Fruit fly (Drosophila melanogaster) whole organism, pupa: ENCODE data around the gene LanB1.
A peak's percentile ranks its signal among the peaks of the same experiment; 100 is the strongest.

Experiments
- CG10348 ChIP-seq: fragments of 200-800 bp; sonication (Bioruptor generic); IDR thresholded peaks from 2 replicates; pipeline ENCODE4 v1.3.6; 2022; ENCODE audit warnings: missing biosample characterization, missing genetic modification characterization
- CG12605 ChIP-seq: fragments of 200-800 bp; sonication (Bioruptor generic); IDR thresholded peaks from 2 replicates; pipeline ENCODE4 v1.3.6; 2022; ENCODE audit warnings: missing biosample characterization, missing genetic modification characterization
- CG13204 ChIP-seq: fragments of 200-800 bp; sonication (Bioruptor generic); optimal IDR thresholded peaks from 2 replicates; lab custom pipeline; 2018; ENCODE audit warnings: missing biosample characterization, mild to moderate bottlenecking, missing genetic modification characterization, moderate library complexity
- CG14655 ChIP-seq: fragments of 200-800 bp; sonication (Bioruptor generic); optimal IDR thresholded peaks from 3 replicates; lab custom pipeline; 2017; ENCODE audit warnings: mild to moderate bottlenecking, missing biosample characterization, missing genetic modification reagents, missing genetic modification characterization
- CG15710 ChIP-seq: fragments of 200-800 bp; sonication (Bioruptor generic); optimal IDR thresholded peaks from 2 replicates; lab custom pipeline; 2018; ENCODE audit warnings: missing biosample characterization, mild to moderate bottlenecking, missing genetic modification characterization, moderate library complexity
- CG17806 ChIP-seq: fragments of 200-800 bp; sonication (Bioruptor generic); optimal IDR thresholded peaks from 2 replicates; lab custom pipeline; 2018; ENCODE audit warnings: missing biosample characterization, mild to moderate bottlenecking, missing genetic modification characterization, moderate library complexity
- CG32121 ChIP-seq: fragments of 200-800 bp; sonication (Bioruptor generic); IDR thresholded peaks from 2 replicates; pipeline ENCODE4 v1.3.6; 2022; ENCODE audit warnings: missing biosample characterization, missing genetic modification characterization
- CG34367 ChIP-seq: fragments of 200-800 bp; sonication (Bioruptor generic); optimal IDR thresholded peaks from 2 replicates; lab custom pipeline; 2018; ENCODE audit warnings: missing biosample characterization, mild to moderate bottlenecking, missing genetic modification characterization
- CG4496 ChIP-seq: fragments of 200-800 bp; sonication (Bioruptor generic); IDR thresholded peaks from 3 replicates; pipeline ENCODE4 v1.3.6; 2022; ENCODE audit warnings: missing biosample characterization, missing genetic modification characterization
- CG8159 ChIP-seq: fragments of 200-800 bp; sonication (Bioruptor generic); optimal IDR thresholded peaks from 3 replicates; lab custom pipeline; 2018; ENCODE audit warnings: missing biosample characterization, mild to moderate bottlenecking, missing genetic modification characterization, moderate library complexity
- CG8301 ChIP-seq: fragments of 200-800 bp; sonication (Bioruptor generic); optimal IDR thresholded peaks from 2 replicates; lab custom pipeline; 2018; ENCODE audit warnings: missing biosample characterization, mild to moderate bottlenecking, missing genetic modification characterization
- CG9948 ChIP-seq: fragments of 200-800 bp; sonication (Bioruptor generic); optimal IDR thresholded peaks from 2 replicates; lab custom pipeline; 2018; ENCODE audit warnings: missing biosample characterization, mild to moderate bottlenecking, missing genetic modification characterization, moderate library complexity
- D1 ChIP-seq: fragments of 200-800 bp; sonication (Bioruptor generic); optimal IDR thresholded peaks from 2 replicates; lab custom pipeline; 2018; ENCODE audit warnings: missing biosample characterization, mild to moderate bottlenecking, missing genetic modification characterization, moderate library complexity
- EcR ChIP-seq: fragments of 200-800 bp; sonication (Bioruptor generic); optimal IDR thresholded peaks from 3 replicates; lab custom pipeline; 2019; ENCODE audit warnings: missing biosample characterization, missing genetic modification characterization, mild to moderate bottlenecking, moderate library complexity, missing genetic modification reagents
- Ets98B ChIP-seq: fragments of 200-800 bp; sonication (Bioruptor generic); IDR thresholded peaks from 2 replicates; pipeline ENCODE4 v1.3.6; 2022; ENCODE audit warnings: missing biosample characterization, missing genetic modification characterization
- Pif1A ChIP-seq: fragments of 200-800 bp; sonication (Bioruptor generic); optimal IDR thresholded peaks from 3 replicates; lab custom pipeline; 2016; ENCODE audit warnings: missing biosample characterization, missing genetic modification characterization
- Pif1B ChIP-seq: fragments of 200-800 bp; sonication (Bioruptor generic); optimal IDR thresholded peaks from 3 replicates; lab custom pipeline; 2016; ENCODE audit warnings: missing biosample characterization, missing genetic modification characterization
- Snoo ChIP-seq: fragments of 200-800 bp; sonication (Bioruptor generic); optimal IDR thresholded peaks from 3 replicates; lab custom pipeline; 2017; ENCODE audit warnings: missing biosample characterization, mild to moderate bottlenecking, missing genetic modification characterization, inconsistent platforms
- fd96Ca ChIP-seq: fragments of 200-800 bp; sonication (Bioruptor generic); IDR thresholded peaks from 3 replicates; pipeline ENCODE4 v1.3.6; 2022; ENCODE audit warnings: missing biosample characterization, missing genetic modification characterization
- gl ChIP-seq: fragments of 200-800 bp; sonication (Bioruptor generic); optimal IDR thresholded peaks from 2 replicates; lab custom pipeline; 2018; ENCODE audit warnings: missing biosample characterization, mild to moderate bottlenecking, missing genetic modification characterization
- rn ChIP-seq: fragments of 200-800 bp; sonication (Bioruptor generic); IDR thresholded peaks from 2 replicates; pipeline ENCODE4 v1.3.6; 2022; ENCODE audit warnings: missing biosample characterization, missing genetic modification characterization

LanB1 gene

DNA sequence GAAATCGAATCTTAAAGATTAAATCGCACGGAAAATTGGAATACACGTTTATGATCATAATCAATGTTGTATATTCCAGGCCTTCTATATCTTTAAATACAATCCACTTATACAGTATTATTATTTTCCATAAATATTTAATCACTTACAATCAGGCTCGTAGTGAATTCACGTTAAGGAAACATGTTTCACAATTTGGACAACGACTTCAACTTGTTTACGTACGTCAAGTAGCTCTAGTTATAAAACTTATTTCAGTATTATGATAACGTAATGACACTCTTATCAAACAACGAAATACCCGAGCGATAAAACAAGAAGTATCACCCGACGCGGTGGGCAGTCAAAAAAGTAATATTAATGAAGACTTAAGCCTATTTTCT, 19.9 kb upstream of the LanB1 start:
- TF ChIP-seq Ets98B (no peak), CG34367 (tag; lab: Kevin White, UChicago) (no peak), CG9948 (no peak), CG14655 (GFP tag; lab: Kevin White, UChicago) (no peak), CG32121 (GFP tag; lab: Robert Waterston, UW) (no peak), D1 (tag; lab: Kevin White, UChicago) (no peak), Pif1B (GFP tag; lab: Kevin White, UChicago) (no peak), gl (no peak), Pif1A (GFP tag; lab: Kevin White, UChicago) (no peak), CG13204 (GFP tag; lab: Kevin White, UChicago) (no peak), CG4496 (GFP tag; lab: Robert Waterston, UW) (no peak), Snoo (tag; lab: Kevin White, UChicago) (no peak)

DNA sequence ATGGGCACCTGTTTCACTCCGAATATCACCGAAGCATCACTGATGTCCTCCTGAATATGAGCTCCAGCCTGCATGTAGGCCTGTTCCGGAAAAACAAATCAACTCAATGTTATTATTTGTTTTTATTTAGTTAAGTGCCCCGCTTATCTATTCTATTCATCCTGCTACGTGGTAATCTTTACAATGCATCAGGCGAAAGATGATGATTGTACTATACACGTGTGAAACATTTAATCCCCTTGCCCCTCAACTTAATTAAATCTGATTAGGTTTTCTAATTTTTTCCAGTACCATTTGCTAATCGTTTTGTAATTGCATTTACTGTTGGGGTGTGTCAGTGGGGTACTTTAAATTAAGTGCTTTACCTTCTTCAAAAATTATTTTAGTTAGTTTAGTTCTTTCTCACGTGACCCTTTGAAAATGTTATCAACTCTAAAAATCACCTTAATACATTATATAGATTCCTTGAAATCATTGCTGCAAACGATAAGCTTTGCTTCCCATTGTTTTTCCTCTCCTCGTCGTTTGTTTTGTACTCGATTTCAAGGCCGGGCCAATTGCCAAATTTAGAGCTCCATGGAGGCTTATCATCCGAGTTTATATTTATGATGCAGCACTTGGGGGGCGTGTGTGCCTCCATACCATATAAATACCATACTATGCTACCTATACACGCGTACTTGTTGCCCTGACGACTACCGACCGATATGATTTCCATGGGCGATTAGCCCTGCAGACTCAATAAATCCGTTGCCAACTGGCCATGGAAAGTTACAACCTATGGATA, 16.4 kb upstream of the LanB1 start:
- TF ChIP-seq Ets98B (no peak), CG12605 (GFP tag; lab: Robert Waterston, UW) (no peak), D1 (tag; lab: Kevin White, UChicago) (no peak)

DNA sequence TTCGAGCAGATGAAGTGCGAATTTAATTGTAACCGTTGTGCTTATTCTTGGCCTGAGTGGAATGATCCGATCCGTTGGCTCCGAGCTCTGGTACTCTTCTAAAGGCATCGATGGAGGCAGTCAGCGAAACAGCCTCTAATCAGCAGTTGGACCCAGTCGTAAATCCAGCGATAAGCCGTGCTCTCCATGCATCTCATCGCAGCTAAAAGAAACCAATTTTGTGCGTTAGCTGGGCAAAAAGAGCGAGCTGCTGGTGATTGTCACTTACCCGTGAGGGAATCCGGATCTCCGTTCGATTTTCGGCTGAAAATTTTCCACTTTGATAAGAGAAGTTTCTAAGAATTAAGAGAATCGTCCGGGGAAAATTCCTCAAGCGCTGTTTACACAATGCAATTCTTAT, 15.4 kb upstream of the LanB1 start, which contains the start of gene LKRSDH:
Gene LKRSDH (minus strand): TSS at position 101 of the 400 bp plus-strand sequence.
- 0 out of 2 replicates have a peak, but pooled peaks have one; percentile 17 for TF ChIP-seq CG32121 (GFP tag; lab: Robert Waterston, UW)
- no peak for TF ChIP-seq EcR
- no peak for TF ChIP-seq fd96Ca
- no peak for TF ChIP-seq Ets98B

DNA sequence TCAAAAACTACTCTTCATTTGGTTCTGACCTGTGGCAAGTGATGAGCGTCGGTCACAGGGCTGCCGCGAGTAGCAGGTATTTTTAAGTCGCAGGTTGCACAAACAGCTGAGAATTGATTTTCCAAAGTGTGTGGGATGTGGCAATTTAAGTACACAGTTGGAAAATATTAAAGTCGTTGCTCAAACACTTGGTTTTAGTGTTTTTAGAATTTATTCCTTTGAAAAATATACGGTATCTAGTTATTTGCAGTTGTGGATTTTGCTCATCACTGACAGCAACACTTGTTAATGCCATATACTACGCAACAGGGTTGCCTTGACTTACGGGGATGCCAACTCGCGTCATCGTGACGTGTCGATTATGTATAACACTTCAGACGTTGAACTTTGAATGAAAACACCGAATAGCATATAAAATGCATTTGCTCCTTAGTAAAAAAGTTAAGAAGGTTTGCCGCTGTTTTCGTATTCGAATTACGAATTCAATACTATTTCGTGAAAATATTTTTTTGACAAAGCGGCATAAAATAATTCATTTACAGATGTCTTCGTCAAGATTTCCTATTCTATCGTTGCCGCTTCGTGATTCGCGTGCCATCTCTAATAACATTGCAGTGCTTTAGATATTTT, 11.3 kb upstream of the LanB1 start, which contains the start of the genes Herp and r2d2:
Gene Herp (minus strand): TSS at position 255 of the 630 bp plus-strand sequence.
Gene r2d2 (plus strand): TSS at position 344 of the 630 bp plus-strand sequence.
- TF ChIP-seq fd96Ca, result peak; percentile 93
- peak; percentile 84 for TF ChIP-seq Snoo (tag; lab: Kevin White, UChicago)
- TF ChIP-seq Pif1A (GFP tag; lab: Kevin White, UChicago), result peak; percentile 88
- peak; percentile 81 for TF ChIP-seq Ets98B
- TF ChIP-seq CG17806 (tag; lab: Kevin White, UChicago), result peak; percentile 77
- TF ChIP-seq CG8159 (tag; lab: Kevin White, UChicago), result peak; percentile 88
- peak; percentile 73 for TF ChIP-seq gl
- peak; percentile 84 for TF ChIP-seq Pif1B (GFP tag; lab: Kevin White, UChicago)
- TF ChIP-seq CG9948, result peak; percentile 82
- TF ChIP-seq EcR, result peak; percentile 56
- peak; percentile 88 for TF ChIP-seq CG15710
- TF ChIP-seq CG12605 (GFP tag; lab: Robert Waterston, UW), result peak; percentile 55
- TF ChIP-seq CG13204 (GFP tag; lab: Kevin White, UChicago), result no peak
- peak; percentile 84 for TF ChIP-seq CG34367 (tag; lab: Kevin White, UChicago)
- no peak for TF ChIP-seq D1 (tag; lab: Kevin White, UChicago)
- TF ChIP-seq CG4496 (GFP tag; lab: Robert Waterston, UW), result peak; percentile 87
- peak; percentile 78 for TF ChIP-seq CG32121 (GFP tag; lab: Robert Waterston, UW)
- no peak; the same call in 1 of the 2 replicates for TF ChIP-seq rn
- peak; percentile 87 for TF ChIP-seq CG14655 (GFP tag; lab: Kevin White, UChicago)
- peak; percentile 52; the same call in 1 of the 2 replicates for TF ChIP-seq CG10348 (GFP tag; lab: Robert Waterston, UW)
- TF ChIP-seq CG8301, result peak; percentile 87
- TF ChIP-seq, all 21 proteins: peak for 18

DNA sequence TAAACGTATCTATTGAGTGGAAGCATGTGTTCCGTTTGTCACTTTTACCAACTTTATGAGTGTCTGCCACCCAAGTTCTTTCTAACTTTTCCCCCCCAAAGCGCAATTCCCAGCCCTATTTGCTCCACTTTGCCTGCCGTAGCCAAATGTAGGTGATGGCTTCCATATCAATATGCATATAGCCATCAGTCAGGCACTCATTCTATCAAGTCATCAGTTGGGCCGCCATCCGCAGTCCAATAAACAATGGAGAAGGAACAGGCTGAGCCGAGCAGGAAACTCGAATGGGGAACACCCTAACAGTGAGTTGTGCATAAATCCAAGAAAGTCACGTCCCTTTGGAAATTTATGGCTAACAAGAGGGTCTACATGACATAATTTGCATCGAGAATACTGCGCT, 3.7 kb upstream of the LanB1 start:
- TF ChIP-seq CG17806 (tag; lab: Kevin White, UChicago) (no peak), CG10348 (GFP tag; lab: Robert Waterston, UW) (no peak), CG9948 (no peak)

DNA sequence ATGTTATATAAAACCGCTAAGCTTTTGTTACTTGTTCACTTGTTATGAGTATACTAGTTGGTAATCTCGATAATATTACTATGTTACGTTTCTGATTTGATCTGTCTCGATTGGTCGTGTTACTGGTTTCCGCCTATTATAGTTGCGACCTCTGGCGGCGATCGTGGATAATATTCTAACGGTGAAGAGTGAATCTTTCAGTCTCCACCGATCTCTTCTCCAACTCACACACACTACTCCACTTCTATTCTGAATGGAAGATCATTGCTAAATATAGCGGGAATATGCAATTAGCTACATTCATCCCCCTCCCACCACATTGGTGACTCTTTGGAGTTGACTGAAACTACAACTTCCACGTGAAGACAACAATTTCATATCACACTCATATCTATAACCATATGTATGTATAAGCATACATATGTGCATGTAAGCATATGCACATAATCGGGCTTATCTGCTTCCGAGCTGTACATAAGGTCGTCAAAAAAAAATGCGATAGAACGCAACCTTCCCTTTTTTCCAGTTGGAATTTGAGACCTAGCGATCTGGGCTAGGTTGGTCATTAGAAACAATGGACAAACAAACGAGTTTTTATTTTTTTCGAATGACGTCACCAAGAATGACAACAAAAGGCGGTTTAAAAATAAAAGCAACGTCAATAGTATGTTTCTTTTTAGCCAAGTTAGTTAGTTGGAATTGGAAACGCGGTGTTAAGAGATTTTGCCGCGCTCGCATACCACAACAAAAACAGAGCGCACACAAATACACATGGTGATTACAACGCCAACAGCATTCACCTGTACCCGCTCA, 2.1 kb upstream of the LanB1 start:
- TF ChIP-seq EcR, result no peak
- no peak for TF ChIP-seq Pif1B (GFP tag; lab: Kevin White, UChicago)
- TF ChIP-seq gl, result peak; percentile 21
- no peak for TF ChIP-seq CG32121 (GFP tag; lab: Robert Waterston, UW)
